Worm (Caenorhabditis elegans): ENCODE data around the gene cyc-2.1.

Gene cyc-2.1

ce11 chrIV:4749728-4750278, 991 bp upstream of the cyc-2.1 start, which contains the start of the genes rpl-20 and Y17G9B.5 (continued):
- TF ChIP-seq Y105C5A.15 (GFP tag; IDR thresholded peaks at IDR 0.05) (no peak), daf-19 (GFP tag; conservative IDR thresholded peaks at IDR 0.05) (peak; percentile 99), lin-38 (GFP tag; IDR thresholded peaks at IDR 0.05) (peak; percentile 100), zip-11 (GFP tag; IDR thresholded peaks at IDR 0.05) (0 out of 2 replicates have a peak, but pooled peaks have one; percentile 75), unc-62 (GFP tag; optimal IDR thresholded peaks at IDR 0.05 in 1 of 2) (peak; percentile 9 to 100), unc-62 (tag; optimal IDR thresholded peaks at IDR 0.05) (no peak), Y48G9A.11 (GFP tag; IDR thresholded peaks at IDR 0.05) (peak; percentile 95), nhr-11 (tag; optimal IDR thresholded peaks at IDR 0.05) (peak; percentile 100), egl-43 (GFP tag; IDR thresholded peaks at IDR 0.05) (peak; percentile 98), dmd-9 (GFP tag; IDR thresholded peaks at IDR 0.05) (peak; percentile 99), T20F7.1 (GFP tag; optimal IDR thresholded peaks at IDR 0.05) (peak; percentile 98), mxl-2 (GFP tag; conservative IDR thresholded peaks at IDR 0.05) (peak; percentile 94), saeg-2 (GFP tag; IDR thresholded peaks at IDR 0.05) (peak; percentile 99), set-16 (GFP tag; IDR thresholded peaks at IDR 0.05) (peak; percentile 36), ceh-62 (tag; optimal IDR thresholded peaks at IDR 0.05) (peak; percentile 16), lim-7 (GFP tag; IDR thresholded peaks at IDR 0.05) (peak; percentile 81), ztf-11 (tag; optimal IDR thresholded peaks at IDR 0.05) (peak; percentile 38), arid-1 (GFP tag; conservative IDR thresholded peaks at IDR 0.05) (peak; percentile 99), ztf-7 (tag; optimal IDR thresholded peaks at IDR 0.05) (peak; percentile 96), D1046.2 (GFP tag; IDR thresholded peaks at IDR 0.05) (peak; percentile 97), attf-4 (tag; optimal IDR thresholded peaks at IDR 0.05) (peak; percentile 80), duxl-1 (tag; optimal IDR thresholded peaks at IDR 0.05; ENCODE audit: poor library complexity) (peak; percentile 98), lir-3 (tag; optimal IDR thresholded peaks at IDR 0.05) (peak; percentile 89), dve-1 (tag; optimal IDR thresholded peaks at IDR 0.05; ENCODE audit: insufficient read depth) (peak; percentile 100), mes-2 (tag; optimal IDR thresholded peaks at IDR 0.05; ENCODE audit: poor library complexity, severe bottlenecking) (peak; percentile 99), zag-1 (tag; optimal IDR thresholded peaks at IDR 0.05) (peak; percentile 88), F26F4.8 (GFP tag; conservative IDR thresholded peaks at IDR 0.05) (no peak), aha-1 (tag) (peak; percentile 99), nhr-28 (tag; optimal IDR thresholded peaks at IDR 0.05) (peak; percentile 98), ceh-44 (GFP tag; IDR thresholded peaks at IDR 0.05) (peak; percentile 87), snpc-1.2 (GFP tag; IDR thresholded peaks at IDR 0.05) (peak; percentile 97), snpc-4 (tag; optimal IDR thresholded peaks at IDR 0.05) (peak; percentile 65), zfp-3 (GFP tag; conservative IDR thresholded peaks at IDR 0.05) (peak; percentile 99), pqm-1 (tag; optimal IDR thresholded peaks at IDR 0.05) (peak; percentile 94), zip-2 (tag; optimal IDR thresholded peaks at IDR 0.05) (peak; percentile 95), dpl-1 (GFP tag; optimal IDR thresholded peaks at IDR 0.05) (peak; percentile 99), php-3 (GFP tag; IDR thresholded peaks at IDR 0.05) (peak; percentile 99), vab-7 (GFP tag; IDR thresholded peaks at IDR 0.05) (peak; percentile 99), dmd-8 (GFP tag; IDR thresholded peaks at IDR 0.05) (peak; percentile 46; the same call in 1 of the 2 replicates), nhr-111 (GFP tag; optimal IDR thresholded peaks at IDR 0.05) (peak; percentile 88), unc-130 (GFP tag; optimal IDR thresholded peaks at IDR 0.05) (peak; percentile 98), F37D6.2 (tag; optimal IDR thresholded peaks at IDR 0.05) (peak; percentile 98), tra-1 (GFP tag; IDR thresholded peaks at IDR 0.05) (peak; percentile 99), Y5F2A.4 (GFP tag; optimal IDR thresholded peaks at IDR 0.05) (peak; percentile 97), nhr-77 (tag; optimal IDR thresholded peaks at IDR 0.05) (peak; percentile 100), lin-13 (GFP tag; optimal IDR thresholded peaks at IDR 0.05) (peak; percentile 99), rbr-2 (tag; optimal IDR thresholded peaks at IDR 0.05) (peak; percentile 100), ceh-82 (tag; optimal IDR thresholded peaks at IDR 0.05) (peak; percentile 40), nhr-42 (GFP tag; IDR thresholded peaks at IDR 0.05) (peak; percentile 99), spr-3 (GFP tag; optimal IDR thresholded peaks at IDR 0.05) (peak; percentile 100), daf-8 (GFP tag; IDR thresholded peaks at IDR 0.05) (peak; percentile 95), ceh-20 (GFP tag; IDR thresholded peaks at IDR 0.05) (peak; percentile 100)

Measured in whole organism, L4 larva.